Worm (Caenorhabditis elegans): ENCODE results near the gene srh-245.

DNA sequence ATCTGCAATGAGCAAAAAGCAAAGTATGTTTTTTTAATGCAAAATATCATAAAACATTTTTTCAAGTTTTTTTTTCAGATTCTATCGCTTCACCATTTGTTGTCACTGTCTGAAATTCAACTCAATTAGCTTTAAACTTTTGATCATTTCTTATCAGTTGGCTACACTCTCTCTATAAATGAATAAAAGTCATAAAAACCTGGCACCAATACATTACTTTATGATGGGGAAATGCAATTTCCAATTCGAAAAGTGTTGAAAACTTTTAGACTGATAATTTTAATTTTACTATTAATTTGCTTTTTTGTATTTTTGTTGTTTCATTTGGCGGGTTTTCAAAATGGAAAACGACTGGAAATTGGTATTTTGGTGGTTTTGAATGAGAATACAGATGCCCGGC, 28.1 kb upstream of the srh-245 start, which contains the start of gene F31F4.1:
- no peak for TF ChIP-seq lin-39 (tag; optimal IDR thresholded peaks at IDR 0.05)
- no peak for TF ChIP-seq zag-1 (tag; optimal IDR thresholded peaks at IDR 0.05)
- no peak for TF ChIP-seq ztf-11 (tag; optimal IDR thresholded peaks at IDR 0.05)
- no peak for TF ChIP-seq nhr-25 (tag; optimal IDR thresholded peaks at IDR 0.05)
- no peak for TF ChIP-seq ceh-82 (tag; optimal IDR thresholded peaks at IDR 0.05)
- no peak for TF ChIP-seq skn-1 (tag; optimal IDR thresholded peaks at IDR 0.05)
- TF ChIP-seq nhr-237 (tag; optimal IDR thresholded peaks at IDR 0.05), result no peak
- TF ChIP-seq pqm-1 (tag; optimal IDR thresholded peaks at IDR 0.05), result peak; percentile 44

Measured in whole organism, L3 larva.